Fruit fly (Drosophila melanogaster): ENCODE measurements around the gene sds22.

sds22 gene

dm6 chr3R:17394318-17395188 is 3.2 kb downstream of the sds22 start, which contains the start of gene CREG:
TSS of gene CREG (minus strand) at chr3R:17394640.
- peak; percentile 32; the same call in 1 of the 2 replicates for TF ChIP-seq MBD-R2 (GFP tag; IDR thresholded peaks at IDR 0.05)
- TF ChIP-seq grau (tag; optimal IDR thresholded peaks at IDR 0.05), result peak; percentile 40
- TF ChIP-seq ac (GFP tag; optimal IDR thresholded peaks at IDR 0.05), result peak; percentile 40
- no peak; the same call in 1 of the 2 replicates for TF ChIP-seq CG10366 (GFP tag; IDR thresholded peaks at IDR 0.05)
- peak; percentile 36; the same call in 1 of the 2 replicates for TF ChIP-seq CG31441 (GFP tag; IDR thresholded peaks at IDR 0.05)
- TF ChIP-seq CG5245 (GFP tag; optimal IDR thresholded peaks at IDR 0.05), result no peak
- TF ChIP-seq CG16815 (GFP tag; optimal IDR thresholded peaks at IDR 0.05), result peak; percentile 18
- peak; percentile 20 for TF ChIP-seq CG12659 (GFP tag; optimal IDR thresholded peaks at IDR 0.05)
- TF ChIP-seq NC2α (GFP tag; optimal IDR thresholded peaks at IDR 0.05), result no peak
- no peak for TF ChIP-seq CG14965 (GFP tag; optimal IDR thresholded peaks at IDR 0.05; ENCODE audit: borderline replicate concordance)
- TF ChIP-seq CG13775 (GFP tag; optimal IDR thresholded peaks at IDR 0.05), result peak; percentile 58
- TF ChIP-seq CG17359 (tag; optimal IDR thresholded peaks at IDR 0.05), result no peak
- no peak for TF ChIP-seq Neu2 (GFP tag; optimal IDR thresholded peaks at IDR 0.05; ENCODE audit: borderline replicate concordance)
- peak; percentile 11 for TF ChIP-seq CG4424 (GFP tag; optimal IDR thresholded peaks at IDR 0.05)
- TF ChIP-seq dmrt11E (tag; optimal IDR thresholded peaks at IDR 0.05), result no peak
- TF ChIP-seq Usf (GFP tag; optimal IDR thresholded peaks at IDR 0.05), result no peak
- TF ChIP-seq sc (optimal IDR thresholded peaks at IDR 0.05), result no peak
- peak; percentile 35 for TF ChIP-seq sc (GFP tag; optimal IDR thresholded peaks at IDR 0.05)
- TF ChIP-seq CG12391 (tag; optimal IDR thresholded peaks at IDR 0.05), result peak; percentile 46
- TF ChIP-seq Hr51 (GFP tag; optimal IDR thresholded peaks at IDR 0.05), result peak in 1 of 2 experiments; percentile 15
- peak; percentile 79 for TF ChIP-seq row (GFP tag; IDR thresholded peaks at IDR 0.05)
- no peak for TF ChIP-seq CG11723 (GFP tag; optimal IDR thresholded peaks at IDR 0.05)
- TF ChIP-seq nmo (GFP tag; optimal IDR thresholded peaks at IDR 0.05), result peak; percentile 47
- TF ChIP-seq otp (GFP tag; IDR thresholded peaks at IDR 0.05), result no peak
- TF ChIP-seq sens-2 (GFP tag; IDR thresholded peaks at IDR 0.05), result no peak
- peak; percentile 29 for TF ChIP-seq Hsf (GFP tag; optimal IDR thresholded peaks at IDR 0.05)
- no peak for TF ChIP-seq run (tag; optimal IDR thresholded peaks at IDR 0.05)
- no peak for TF ChIP-seq seq (GFP tag; IDR thresholded peaks at IDR 0.05)
- peak; percentile 18 for TF ChIP-seq dmrt99B (tag; optimal IDR thresholded peaks at IDR 0.05)
- peak; percentile 13 for TF ChIP-seq fd96Cb (tag; optimal IDR thresholded peaks at IDR 0.05)
- peak; percentile 52 for TF ChIP-seq twi (tag; optimal IDR thresholded peaks at IDR 0.05)
- no peak for TF ChIP-seq ci (GFP tag; IDR thresholded peaks at IDR 0.05)
- peak; percentile 28 for TF ChIP-seq CG7556 (GFP tag; optimal IDR thresholded peaks at IDR 0.05)
- TF ChIP-seq org-1 (GFP tag; optimal IDR thresholded peaks at IDR 0.05), result peak; percentile 6
- TF ChIP-seq CG18011 (GFP tag; optimal IDR thresholded peaks at IDR 0.05), result peak; percentile 92
- peak; percentile 54 for TF ChIP-seq CG2678 (tag; optimal IDR thresholded peaks at IDR 0.05)
- TF ChIP-seq CG12104 (GFP tag; optimal IDR thresholded peaks at IDR 0.05), result peak; percentile 34
- TF ChIP-seq pb (GFP tag; optimal IDR thresholded peaks at IDR 0.05), result no peak
- peak; percentile 19 for TF ChIP-seq CG8924 (tag; optimal IDR thresholded peaks at IDR 0.05)
- TF ChIP-seq CG6654 (GFP tag; optimal IDR thresholded peaks at IDR 0.05), result no peak
- peak; percentile 24 for TF ChIP-seq Sox102F (GFP tag; optimal IDR thresholded peaks at IDR 0.05)
- no peak for TF ChIP-seq CG7963 (GFP tag; IDR thresholded peaks at IDR 0.05; ENCODE audit: partially characterized antibody)
- no peak for TF ChIP-seq cwo (GFP tag; optimal IDR thresholded peaks at IDR 0.05)
- TF ChIP-seq Lim3 (GFP tag; IDR thresholded peaks at IDR 0.05), result no peak
- TF ChIP-seq Fer3 (tag; optimal IDR thresholded peaks at IDR 0.05), result no peak
- TF ChIP-seq Max (GFP tag; optimal IDR thresholded peaks at IDR 0.05), result peak; percentile 8
- TF ChIP-seq NC2β (GFP tag; optimal IDR thresholded peaks at IDR 0.05), result peak; percentile 15
- TF ChIP-seq hkb (optimal IDR thresholded peaks at IDR 0.05), result no peak
- no peak for TF ChIP-seq hkb (GFP tag; IDR thresholded peaks at IDR 0.05)

Measured in whole organism, embryonic.